Fruit fly (Drosophila melanogaster) whole organism, wandering third instar larva: ENCODE measurements around the gene kmr.

Experiments used
- CrebA ChIP-seq: fragments of 200-800 bp; sonication (Bioruptor generic); optimal IDR thresholded peaks from 2 replicates; lab custom pipeline; 2016; ENCODE audit warnings: missing biosample characterization, mild to moderate bottlenecking, missing genetic modification characterization, borderline replicate concordance
- jim ChIP-seq: fragments of 175-275, 200-325 bp; sonication (Bioruptor generic); optimal IDR thresholded peaks from 2 replicates; lab custom pipeline; 2016; ENCODE audit warnings: missing biosample characterization, mild to moderate bottlenecking, missing genetic modification characterization

dm6 chr3R:13783397-13783796 lies 68.4 kb downstream of the kmr start:
- TF ChIP-seq CrebA (GFP tag; lab: Kevin White, UChicago) (no peak), jim (no peak)
